Fruit fly (Drosophila melanogaster): ENCODE results near the gene mRpL55.

The mRpL55 gene

dm6 chr3R:19094799-19095418 is at the start of gene mRpL55, which contains the start of gene ATPsynD:
Gene mRpL55 (minus strand): TSS chr3R:19094905.
Gene ATPsynD (plus strand): TSS chr3R:19095000.
- peak; percentile 55 for TF ChIP-seq CG17801 (GFP tag; optimal IDR thresholded peaks at IDR 0.05; ENCODE audit: partially characterized antibody)

- no peak for TF ChIP-seq CG17801 (GFP tag; optimal IDR thresholded peaks at IDR 0.05; ENCODE audit: partially characterized antibody)
Measured at dm6 chr3R:19134957-19135356, 40.3 kb upstream of the mRpL55 start, which contains the start of gene Cyp12a4. Gene Cyp12a4 (plus strand): TSS chr3R:19135158.

- TF ChIP-seq CG17801 (GFP tag; optimal IDR thresholded peaks at IDR 0.05; ENCODE audit: partially characterized antibody) = no peak
Measured at dm6 chr3R:19132146-19132833, 37.6 kb upstream of the mRpL55 start, which contains the start of gene Cyp12a5. Gene Cyp12a5 (plus strand): TSS chr3R:19132648.

- TF ChIP-seq CG17801 (GFP tag; optimal IDR thresholded peaks at IDR 0.05; ENCODE audit: partially characterized antibody) = no peak
Measured at dm6 chr3R:19118505-19119138, 23.9 kb upstream of the mRpL55 start.

dm6 chr3R:19113836-19114235 is 19.1 kb upstream of the mRpL55 start:
- TF ChIP-seq CG17801 (GFP tag; optimal IDR thresholded peaks at IDR 0.05; ENCODE audit: partially characterized antibody) = peak; percentile 77

dm6 chr3R:19112372-19112771 is 17.7 kb upstream of the mRpL55 start:
- no peak for TF ChIP-seq CG17801 (GFP tag; optimal IDR thresholded peaks at IDR 0.05; ENCODE audit: partially characterized antibody)

- no peak for TF ChIP-seq CG17801 (GFP tag; optimal IDR thresholded peaks at IDR 0.05; ENCODE audit: partially characterized antibody)
Measured at dm6 chr3R:19111159-19111558, 16.5 kb upstream of the mRpL55 start.

dm6 chr3R:19108126-19108525 is 13.4 kb upstream of the mRpL55 start:
- no peak for TF ChIP-seq CG17801 (GFP tag; optimal IDR thresholded peaks at IDR 0.05; ENCODE audit: partially characterized antibody)

- no peak for TF ChIP-seq CG17801 (GFP tag; optimal IDR thresholded peaks at IDR 0.05; ENCODE audit: partially characterized antibody)
Measured at dm6 chr3R:19107058-19107457, 12.4 kb upstream of the mRpL55 start.

- TF ChIP-seq CG17801 (GFP tag; optimal IDR thresholded peaks at IDR 0.05; ENCODE audit: partially characterized antibody) = no peak
Measured at dm6 chr3R:19106452-19106851, 11.7 kb upstream of the mRpL55 start.

- no peak for TF ChIP-seq CG17801 (GFP tag; optimal IDR thresholded peaks at IDR 0.05; ENCODE audit: partially characterized antibody)
Measured at dm6 chr3R:19105821-19106220, 11.1 kb upstream of the mRpL55 start.

dm6 chr3R:19104123-19104522 is 9.4 kb upstream of the mRpL55 start:
- TF ChIP-seq CG17801 (GFP tag; optimal IDR thresholded peaks at IDR 0.05; ENCODE audit: partially characterized antibody) = no peak

dm6 chr3R:19103189-19103588 is 8.5 kb upstream of the mRpL55 start:
- no peak for TF ChIP-seq CG17801 (GFP tag; optimal IDR thresholded peaks at IDR 0.05; ENCODE audit: partially characterized antibody)

dm6 chr3R:19101267-19101840 is 6.6 kb upstream of the mRpL55 start:
- TF ChIP-seq CG17801 (GFP tag; optimal IDR thresholded peaks at IDR 0.05; ENCODE audit: partially characterized antibody) = no peak

dm6 chr3R:19100098-19100497 is 5.4 kb upstream of the mRpL55 start:
- TF ChIP-seq CG17801 (GFP tag; optimal IDR thresholded peaks at IDR 0.05; ENCODE audit: partially characterized antibody) = no peak

dm6 chr3R:19098272-19098671 is 3.6 kb upstream of the mRpL55 start:
- TF ChIP-seq CG17801 (GFP tag; optimal IDR thresholded peaks at IDR 0.05; ENCODE audit: partially characterized antibody) = no peak

All from ovary, adult (tissue).